Fruit fly (Drosophila melanogaster): Measurements from ENCODE around the gene CG42688.

CG42688 gene

DNA sequence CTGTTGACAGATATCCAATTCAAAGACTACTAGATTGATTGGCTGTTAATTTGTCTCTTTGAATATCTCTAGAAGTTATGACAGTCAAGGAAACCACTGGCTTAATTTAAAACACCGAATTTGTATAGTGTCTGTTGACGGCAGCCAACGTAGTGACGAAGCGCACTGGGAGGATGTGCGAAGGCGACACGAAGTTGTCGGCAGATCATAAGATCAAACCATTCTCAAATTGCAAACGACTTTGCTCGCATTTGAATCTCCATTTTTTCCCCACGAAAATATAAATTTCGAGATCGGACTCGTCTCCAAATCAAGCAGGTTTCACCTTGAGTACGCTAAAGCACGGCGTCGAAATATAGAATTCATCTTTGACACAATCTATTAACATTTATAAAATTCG lies at the start of gene CG42688:
Gene CG42688, minus strand, starts transcription at position 101 of the 400 bp plus-strand sequence.
- no peak for TF ChIP-seq CG32772 (GFP tag; IDR thresholded peaks at IDR 0.05)
- TF ChIP-seq Ets65A (GFP tag) = peak; percentile 34

dm6 chr2L:19230518-19230917 lies 47.9 kb upstream of the CG42688 start:
- TF ChIP-seq D19B (GFP tag; optimal IDR thresholded peaks at IDR 0.05) (no peak), Ets65A (GFP tag) (peak; percentile 59)

dm6 chr2L:19229059-19229458 lies 46.4 kb upstream of the CG42688 start:
- TF ChIP-seq Xrp1 (GFP tag; IDR thresholded peaks at IDR 0.05) (peak; percentile 32), Taf1 (GFP tag; IDR thresholded peaks at IDR 0.05) (no peak), gem (tag; optimal IDR thresholded peaks at IDR 0.05) (peak; percentile 43), Max (GFP tag; optimal IDR thresholded peaks at IDR 0.05) (no peak), CG11504 (tag; optimal IDR thresholded peaks at IDR 0.05) (peak; percentile 10), fd96Cb (tag; optimal IDR thresholded peaks at IDR 0.05) (no peak), dmrt99B (tag; optimal IDR thresholded peaks at IDR 0.05) (peak; percentile 12), insv (GFP tag; optimal IDR thresholded peaks at IDR 0.05) (no peak), abd-A (tag; optimal IDR thresholded peaks at IDR 0.05) (no peak), HmgD (GFP tag; optimal IDR thresholded peaks at IDR 0.05) (no peak), unpg (GFP tag; optimal IDR thresholded peaks at IDR 0.05) (peak; percentile 1), Vsx1 (GFP tag; optimal IDR thresholded peaks at IDR 0.05) (no peak), row (GFP tag; IDR thresholded peaks at IDR 0.05) (peak; percentile 44; the same call in 2 of the 3 replicates), CG15514 (GFP tag; optimal IDR thresholded peaks at IDR 0.05) (no peak), Dip2 (GFP tag; IDR thresholded peaks at IDR 0.05) (no peak), Jarid2 (GFP tag; optimal IDR thresholded peaks at IDR 0.05) (no peak), Med (GFP tag) (peak; percentile 20), CG10366 (GFP tag; IDR thresholded peaks at IDR 0.05) (no peak), vnd (GFP tag; IDR thresholded peaks at IDR 0.05; ENCODE audit: partially characterized antibody) (no peak), lmd (GFP tag; IDR thresholded peaks at IDR 0.05) (no peak), Nf-YA (GFP tag; IDR thresholded peaks at IDR 0.05) (no peak), Hr78 (GFP tag; optimal IDR thresholded peaks at IDR 0.05) (no peak), sens (GFP tag) (peak; percentile 77), hkb (optimal IDR thresholded peaks at IDR 0.05) (no peak), hkb (GFP tag; IDR thresholded peaks at IDR 0.05) (0 out of 2 replicates have a peak, but pooled peaks have one; percentile 16), lola (GFP tag; optimal IDR thresholded peaks at IDR 0.05) (peak in 1 of 3 experiments; percentile 10), CG6689 (GFP tag; IDR thresholded peaks at IDR 0.05) (0 out of 2 replicates have a peak, but pooled peaks have one; percentile 17), grau (tag; optimal IDR thresholded peaks at IDR 0.05) (peak; percentile 2), CG17361 (GFP tag; IDR thresholded peaks at IDR 0.05) (0 out of 3 replicates have a peak, but pooled peaks have one; percentile 24), CG7745 (tag; optimal IDR thresholded peaks at IDR 0.05) (no peak), Sry-β (GFP tag; optimal IDR thresholded peaks at IDR 0.05) (no peak), peb (GFP tag; IDR thresholded peaks at IDR 0.05) (no peak), CG5180 (GFP tag; optimal IDR thresholded peaks at IDR 0.05) (no peak), CG6175 (GFP tag; IDR thresholded peaks at IDR 0.05) (no peak), CG31441 (GFP tag; IDR thresholded peaks at IDR 0.05) (0 out of 2 replicates have a peak, but pooled peaks have one; percentile 26), Ets97D (GFP tag; optimal IDR thresholded peaks at IDR 0.05) (no peak), TFAM (GFP tag; optimal IDR thresholded peaks at IDR 0.05) (no peak), Atf-2 (GFP tag; optimal IDR thresholded peaks at IDR 0.05) (no peak), GATAe (GFP tag; conservative IDR thresholded peaks at IDR 0.05) (no peak), zf30C (GFP tag; optimal IDR thresholded peaks at IDR 0.05) (peak; percentile 64), CG7839 (tag; optimal IDR thresholded peaks at IDR 0.05) (peak; percentile 5), Chrac-16 (GFP tag; optimal IDR thresholded peaks at IDR 0.05) (no peak), Elba2 (GFP tag; optimal IDR thresholded peaks at IDR 0.05) (no peak), Ssrp (tag; optimal IDR thresholded peaks at IDR 0.05) (no peak)

All from whole organism, embryonic.